Worm (Caenorhabditis elegans): Measurements from ENCODE around the gene F08D12.3.

ce11 chrII:2780804-2781203, 1.5 kb downstream of the F08D12.3 start:
- TF ChIP-seq ama-1 (optimal IDR thresholded peaks at IDR 0.05), result no peak
- no peak for TF ChIP-seq scrt-1 (GFP tag; IDR thresholded peaks at IDR 0.05)
- TF ChIP-seq B0310.2 (tag; optimal IDR thresholded peaks at IDR 0.05), result no peak
